Worm (Caenorhabditis elegans): ENCODE results near the gene ttr-42.
A peak's percentile ranks its signal among the peaks of the same experiment; 100 is the strongest.

The ttr-42 gene

DNA sequence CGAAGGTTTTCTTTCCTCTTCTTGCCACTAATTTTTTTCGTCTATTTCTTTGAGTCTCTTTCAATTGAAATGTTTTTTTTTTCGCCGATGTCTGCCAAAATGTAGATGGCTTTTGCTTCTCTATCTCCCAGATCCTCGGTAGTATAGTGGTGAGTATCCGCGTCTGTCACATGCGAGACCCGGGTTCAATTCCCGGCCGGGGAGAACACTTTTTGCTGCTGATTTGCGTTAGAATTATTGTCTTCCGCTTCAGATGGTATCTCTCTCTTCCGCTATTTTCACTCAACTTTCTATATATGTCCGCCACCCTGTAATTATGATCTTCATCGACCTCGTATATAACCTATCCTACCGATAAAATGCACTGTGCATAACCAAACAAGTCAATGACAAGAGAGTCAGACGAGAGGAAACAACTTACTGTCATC is 24.1 kb upstream of the ttr-42 start (continued):
- TF ChIP-seq blmp-1 (tag; optimal IDR thresholded peaks at IDR 0.05; ENCODE audit: insufficient read depth) (peak; percentile 57), nhr-6 (tag; optimal IDR thresholded peaks at IDR 0.05) (peak; percentile 13), mab-5 (tag; optimal IDR thresholded peaks at IDR 0.05) (peak; percentile 11), mbf-1 (tag; optimal IDR thresholded peaks at IDR 0.05) (no peak), ZK546.5 (tag; optimal IDR thresholded peaks at IDR 0.05) (no peak), egl-27 (tag; optimal IDR thresholded peaks at IDR 0.05) (peak; percentile 70), sma-3 (GFP tag; optimal IDR thresholded peaks at IDR 0.05) (peak; percentile 55), fos-1 (tag; optimal IDR thresholded peaks at IDR 0.05) (peak; percentile 71), lin-11 (tag; optimal IDR thresholded peaks at IDR 0.05) (no peak), F13H6.1 (tag; optimal IDR thresholded peaks at IDR 0.05) (peak; percentile 63), Y55F3AM.14 (GFP tag; optimal IDR thresholded peaks at IDR 0.05) (peak; percentile 56), nhr-12 (tag; optimal IDR thresholded peaks at IDR 0.05) (no peak), ztf-4 (tag; optimal IDR thresholded peaks at IDR 0.05) (peak; percentile 13), unc-62 (GFP tag; optimal IDR thresholded peaks at IDR 0.05) (no peak), nhr-11 (tag; optimal IDR thresholded peaks at IDR 0.05) (peak; percentile 56), ama-1 (optimal IDR thresholded peaks at IDR 0.05) (no peak), nhr-77 (tag; optimal IDR thresholded peaks at IDR 0.05) (no peak), gmeb-1 (tag; optimal IDR thresholded peaks at IDR 0.05) (peak; percentile 37), peb-1 (tag; optimal IDR thresholded peaks at IDR 0.05) (no peak), snpc-4 (tag; optimal IDR thresholded peaks at IDR 0.05) (no peak), C34F6.9 (tag; optimal IDR thresholded peaks at IDR 0.05) (peak; percentile 63), sem-4 (tag; optimal IDR thresholded peaks at IDR 0.05) (peak; percentile 67)

DNA sequence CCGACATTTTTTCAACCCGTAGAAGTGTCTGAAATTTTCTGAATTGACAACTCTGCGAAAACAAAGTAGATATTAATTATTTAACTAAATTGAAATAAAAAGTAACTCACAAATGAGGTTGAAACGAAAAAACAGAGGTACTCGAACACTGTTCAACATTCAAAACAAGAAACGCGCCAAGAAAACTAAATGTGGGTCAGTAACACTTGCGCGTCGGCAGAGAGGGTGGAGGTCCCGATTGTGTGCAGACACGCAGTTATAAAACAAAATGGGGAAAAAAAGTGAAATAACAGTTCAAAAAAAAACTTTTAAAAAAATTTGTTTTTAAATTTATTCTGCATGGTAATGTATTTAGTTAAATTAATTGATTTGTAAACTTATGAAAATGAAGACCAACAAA is 18.1 kb upstream of the ttr-42 start:
- no peak for TF ChIP-seq snpc-4 (tag; optimal IDR thresholded peaks at IDR 0.05)
- no peak for TF ChIP-seq R02D3.7 (tag; optimal IDR thresholded peaks at IDR 0.05)
- peak; percentile 53 for TF ChIP-seq sem-4 (tag; optimal IDR thresholded peaks at IDR 0.05)
- TF ChIP-seq lsy-2 (tag; optimal IDR thresholded peaks at IDR 0.05) = peak in 1 of 2 experiments; percentile 74
- no peak for TF ChIP-seq mdl-1 (tag; optimal IDR thresholded peaks at IDR 0.05)
- TF ChIP-seq egl-27 (tag; optimal IDR thresholded peaks at IDR 0.05) = peak; percentile 51
- TF ChIP-seq aly-2 (tag; optimal IDR thresholded peaks at IDR 0.05) = no peak
- TF ChIP-seq ztf-11 (tag; optimal IDR thresholded peaks at IDR 0.05) = no peak
- no peak for TF ChIP-seq peb-1 (tag; optimal IDR thresholded peaks at IDR 0.05)
- TF ChIP-seq nhr-11 (tag; optimal IDR thresholded peaks at IDR 0.05) = no peak
- TF ChIP-seq elt-3 (tag; optimal IDR thresholded peaks at IDR 0.05) = no peak
- no peak for TF ChIP-seq skn-1 (tag; optimal IDR thresholded peaks at IDR 0.05)
- peak; percentile 37 for TF ChIP-seq nhr-25 (tag; optimal IDR thresholded peaks at IDR 0.05)
- TF ChIP-seq unc-55 (GFP tag; optimal IDR thresholded peaks at IDR 0.05) = no peak
- no peak for TF ChIP-seq Y55F3AM.14 (GFP tag; optimal IDR thresholded peaks at IDR 0.05)
- no peak for TF ChIP-seq blmp-1 (tag; optimal IDR thresholded peaks at IDR 0.05; ENCODE audit: insufficient read depth)
- no peak for TF ChIP-seq sma-3 (GFP tag; optimal IDR thresholded peaks at IDR 0.05)
- no peak for TF ChIP-seq lin-39 (tag; optimal IDR thresholded peaks at IDR 0.05)
- TF ChIP-seq fos-1 (tag; optimal IDR thresholded peaks at IDR 0.05) = no peak
- TF ChIP-seq alr-1 (tag; optimal IDR thresholded peaks at IDR 0.05) = no peak
- TF ChIP-seq ama-1 (optimal IDR thresholded peaks at IDR 0.05) = no peak
- TF ChIP-seq ztf-1 (GFP tag; conservative IDR thresholded peaks at IDR 0.05) = no peak
- TF ChIP-seq F13H6.1 (tag; optimal IDR thresholded peaks at IDR 0.05) = peak; percentile 30
- TF ChIP-seq nhr-6 (tag; optimal IDR thresholded peaks at IDR 0.05) = no peak
- TF ChIP-seq dmd-4 (tag; optimal IDR thresholded peaks at IDR 0.05) = no peak
- no peak for TF ChIP-seq ztf-4 (tag; optimal IDR thresholded peaks at IDR 0.05)
- no peak for TF ChIP-seq nhr-237 (tag; optimal IDR thresholded peaks at IDR 0.05)
- no peak for TF ChIP-seq unc-39 (tag; optimal IDR thresholded peaks at IDR 0.05)
- TF ChIP-seq nhr-10 (tag; optimal IDR thresholded peaks at IDR 0.05) = no peak
- no peak for TF ChIP-seq lin-11 (tag; optimal IDR thresholded peaks at IDR 0.05)
- TF ChIP-seq nhr-23 (tag; optimal IDR thresholded peaks at IDR 0.05) = no peak
- no peak for TF ChIP-seq ceh-82 (tag; optimal IDR thresholded peaks at IDR 0.05)
- no peak for TF ChIP-seq unc-62 (GFP tag; optimal IDR thresholded peaks at IDR 0.05)
- TF ChIP-seq nhr-21 (tag; optimal IDR thresholded peaks at IDR 0.05) = no peak
- TF ChIP-seq ZK546.5 (tag; optimal IDR thresholded peaks at IDR 0.05) = no peak
- TF ChIP-seq gmeb-1 (tag; optimal IDR thresholded peaks at IDR 0.05) = no peak
- no peak for TF ChIP-seq nhr-77 (tag; optimal IDR thresholded peaks at IDR 0.05)
- no peak for TF ChIP-seq zag-1 (tag; optimal IDR thresholded peaks at IDR 0.05)
- no peak for TF ChIP-seq ceh-16 (tag; optimal IDR thresholded peaks at IDR 0.05)
- TF ChIP-seq C34F6.9 (tag; optimal IDR thresholded peaks at IDR 0.05) = no peak
- no peak for TF ChIP-seq mab-5 (tag; optimal IDR thresholded peaks at IDR 0.05)
- no peak for TF ChIP-seq nhr-129 (tag; optimal IDR thresholded peaks at IDR 0.05)
- no peak for TF ChIP-seq nhr-12 (tag; optimal IDR thresholded peaks at IDR 0.05)
- TF ChIP-seq lin-13 (GFP tag; optimal IDR thresholded peaks at IDR 0.05) = peak; percentile 48
- peak; percentile 20 for TF ChIP-seq crh-2 (tag; optimal IDR thresholded peaks at IDR 0.05)
- no peak for TF ChIP-seq sma-9 (GFP tag; optimal IDR thresholded peaks at IDR 0.05)
- TF ChIP-seq sma-9 (tag; optimal IDR thresholded peaks at IDR 0.05) = no peak
- no peak for TF ChIP-seq mbf-1 (tag; optimal IDR thresholded peaks at IDR 0.05)
- no peak for TF ChIP-seq elt-1 (tag; optimal IDR thresholded peaks at IDR 0.05)

Measured in whole organism, L2 larva.